Worm (Caenorhabditis elegans) whole organism, L1 larva: ENCODE measurements around the gene T19C3.5.

Source experiments
- ceh-82 ChIP-seq, 3 experiments: fragments of 150-350 bp in 1 of 3; sonication (generic microtip) in 2 of 3; optimal IDR thresholded peaks; 2 replicates each; lab custom pipeline; 2014 to 2017; ENCODE audit warnings: missing biosample characterization in 3 of 3, missing genetic modification characterization in 3 of 3
- irx-1 ChIP-seq: sonication (generic microtip); optimal IDR thresholded peaks from 2 replicates; lab custom pipeline; 2016; ENCODE audit warnings: missing genetic modification characterization, missing compliant biosample characterization
- jun-1 ChIP-seq: fragments of 150-350 bp; optimal IDR thresholded peaks from 2 replicates; lab custom pipeline; 2014; ENCODE audit warnings: missing biosample characterization, missing genetic modification reagents, missing genetic modification characterization
- nhr-11 ChIP-seq: fragments of 150-350 bp; optimal IDR thresholded peaks from 2 replicates; lab custom pipeline; 2014; ENCODE audit warnings: missing biosample characterization, missing genetic modification characterization
- nhr-84 ChIP-seq: sonication (generic microtip); optimal IDR thresholded peaks from 2 replicates; lab custom pipeline; 2017; ENCODE audit warnings: missing biosample characterization, missing genetic modification characterization
- unc-130 ChIP-seq: fragments of 150-350 bp; optimal IDR thresholded peaks from 2 replicates; lab custom pipeline; 2017; ENCODE audit warnings: missing biosample characterization, missing genetic modification characterization, inconsistent platforms
- zip-4 ChIP-seq: fragments of 200-800 bp; sonication (Bioruptor generic); optimal IDR thresholded peaks from 2 replicates; lab custom pipeline; 2018; ENCODE audit warnings: mild to moderate bottlenecking, missing genetic modification characterization, moderate library complexity, missing compliant biosample characterization

ce11 chrIII:640198-640803 lies 12.6 kb upstream of the T19C3.5 start, which contains the start of the genes tag-266 and tag-267:
- TF ChIP-seq irx-1 (tag; lab: Kevin White, UChicago) (peak; percentile 77), ceh-82 (tag; optimal IDR thresholded peaks at IDR 0.05; lab: Kevin White, UChicago) (peak; percentile 20 to 64 (median 21)), nhr-11 (no peak), jun-1 (tag; lab: Kevin White, UChicago) (peak; percentile 20), zip-4 (no peak), unc-130 (tag; lab: Kevin White, UChicago) (peak; percentile 44), nhr-84 (tag; lab: Kevin White, UChicago) (no peak)
